Worm (Caenorhabditis elegans) whole organism, young adult: ENCODE data around the gene F11A10.5.

Experiments
- B0035.1 ChIP-seq: sonication (generic microtip); optimal IDR thresholded peaks from 2 replicates; lab custom pipeline; 2016; ENCODE audit warnings: missing genetic modification characterization, mild to moderate bottlenecking, missing compliant biosample characterization, missing genotype, missing genetic modification reagents
- B0336.3 ChIP-seq: fragments of 200-800 bp; sonication (Bioruptor generic); IDR thresholded peaks from 2 replicates; pipeline ENCODE4 v1.3.6; 2022; ENCODE audit warnings: missing genetic modification characterization, missing compliant biosample characterization
- D2030.7 ChIP-seq: fragments of 200-800 bp; sonication (Bioruptor generic); IDR thresholded peaks from 2 replicates; pipeline ENCODE4 v1.3.6; 2022; ENCODE audit warnings: missing genetic modification reagents, missing genetic modification characterization, missing compliant biosample characterization
- F33H1.4 ChIP-seq: fragments of 200-800 bp; sonication (Bioruptor generic); IDR thresholded peaks from 2 replicates; pipeline ENCODE4 v1.3.6; 2022; ENCODE audit warnings: missing genetic modification reagents, missing genetic modification characterization, missing compliant biosample characterization
- F37B4.10 ChIP-seq: fragments of 200-800 bp; sonication (Bioruptor generic); IDR thresholded peaks from 2 replicates; pipeline ENCODE4 v1.3.6; 2022; ENCODE audit warnings: missing genetic modification characterization, missing compliant biosample characterization
- F52B5.7 ChIP-seq: sonication (generic microtip); optimal IDR thresholded peaks from 2 replicates; lab custom pipeline; 2016; ENCODE audit warnings: mild to moderate bottlenecking, missing genetic modification characterization, missing compliant biosample characterization
- F57A8.1 ChIP-seq: fragments of 200-800 bp; sonication (Bioruptor generic); optimal IDR thresholded peaks from 2 replicates; lab custom pipeline; 2018; ENCODE audit warnings: mild to moderate bottlenecking, missing genetic modification characterization, moderate library complexity, missing compliant biosample characterization
- Y53F4B.3 ChIP-seq: fragments of 200-800 bp; sonication (Bioruptor generic); IDR thresholded peaks from 2 replicates; pipeline ENCODE4 v1.3.6; 2022; ENCODE audit warnings: missing genetic modification reagents, missing genetic modification characterization, missing compliant biosample characterization
- Y53G8AR.9 ChIP-seq: fragments of 200-800 bp; sonication (Bioruptor generic); conservative IDR thresholded peaks from 2 replicates; pipeline ENCODE4 v1.3.6; 2022; ENCODE audit warnings: missing genetic modification reagents, missing genetic modification characterization, missing compliant biosample characterization
- aptf-2 ChIP-seq: fragments of 200-800 bp; sonication (Bioruptor generic); conservative IDR thresholded peaks from 2 replicates; pipeline ENCODE4 v1.3.6; 2022; ENCODE audit warnings: missing genetic modification reagents, missing genetic modification characterization, missing compliant biosample characterization
- aptf-3 ChIP-seq: fragments of 200-800 bp; sonication (Bioruptor generic); IDR thresholded peaks from 2 replicates; pipeline ENCODE4 v1.3.6; 2022; ENCODE audit warnings: missing genetic modification characterization, missing compliant biosample characterization
- attf-3 ChIP-seq: fragments of 200-800 bp; sonication (Bioruptor generic); conservative IDR thresholded peaks from 2 replicates; pipeline ENCODE4 v1.3.6; 2022; ENCODE audit warnings: missing genetic modification reagents, missing genetic modification characterization, missing compliant biosample characterization
- attf-5 ChIP-seq: fragments of 200-800 bp; sonication (Bioruptor generic); optimal IDR thresholded peaks from 2 replicates; lab custom pipeline; 2018; ENCODE audit warnings: mild to moderate bottlenecking, missing genetic modification characterization, missing compliant biosample characterization
- attf-6 ChIP-seq: fragments of 200-800 bp; sonication (Bioruptor generic); IDR thresholded peaks from 2 replicates; pipeline ENCODE4 v1.3.6; 2022; ENCODE audit warnings: missing genetic modification reagents, missing genetic modification characterization, missing compliant biosample characterization
- bed-1 ChIP-seq: fragments of 200-800 bp; sonication (Bioruptor generic); IDR thresholded peaks from 2 replicates; pipeline ENCODE4 v1.3.6; 2022; ENCODE audit warnings: missing genetic modification reagents, missing genetic modification characterization, missing compliant biosample characterization
- cebp-2 ChIP-seq: fragments of 200-800 bp; sonication (Bioruptor generic); IDR thresholded peaks from 2 replicates; pipeline ENCODE4 v1.3.6; 2022; ENCODE audit warnings: missing genetic modification characterization, missing compliant biosample characterization
- ceh-100 ChIP-seq: fragments of 200-800 bp; sonication (Bioruptor generic); IDR thresholded peaks from 2 replicates; pipeline ENCODE4 v1.3.6; 2022; ENCODE audit warnings: missing genetic modification reagents, missing genetic modification characterization, missing compliant biosample characterization
- ceh-91 ChIP-seq: fragments of 200-800 bp; sonication (Bioruptor generic); IDR thresholded peaks from 2 replicates; pipeline ENCODE4 v1.3.6; 2022; ENCODE audit warnings: missing genetic modification reagents, missing genetic modification characterization, missing compliant biosample characterization
- chd-7 ChIP-seq: sonication (generic microtip); optimal IDR thresholded peaks from 2 replicates; lab custom pipeline; 2016; ENCODE audit warnings: mild to moderate bottlenecking, missing genetic modification characterization, moderate library complexity, missing compliant biosample characterization
- dox-1 ChIP-seq: fragments of 200-800 bp; sonication (Bioruptor generic); IDR thresholded peaks from 2 replicates; pipeline ENCODE4 v1.3.6; 2022; ENCODE audit warnings: missing genetic modification reagents, missing genetic modification characterization, missing compliant biosample characterization
- let-526 ChIP-seq: fragments of 200-800 bp; sonication (Bioruptor generic); IDR thresholded peaks from 2 replicates; pipeline ENCODE4 v1.3.6; 2022; ENCODE audit warnings: missing genetic modification reagents, missing genetic modification characterization, missing compliant biosample characterization
- lin-35 ChIP-seq, 3 experiments: fragments of 150-350 bp in 2 of 3; sonication (generic microtip) in 1 of 3; optimal IDR thresholded peaks; 2 replicates each; lab custom pipeline; 2014 to 2018; ENCODE audit warnings: missing biosample characterization in 3 of 3, missing genetic modification characterization in 3 of 3, missing genetic modification reagents in 3 of 3
- lin-40 ChIP-seq: sonication (generic microtip); optimal IDR thresholded peaks from 2 replicates; lab custom pipeline; 2016; ENCODE audit warnings: missing genetic modification characterization, mild to moderate bottlenecking, missing compliant biosample characterization, missing genotype, missing genetic modification reagents
- lin-54 ChIP-seq: fragments of 200-800 bp; sonication (Bioruptor generic); optimal IDR thresholded peaks from 2 replicates; lab custom pipeline; 2018; ENCODE audit warnings: mild to moderate bottlenecking, missing genetic modification characterization, missing compliant biosample characterization
- lsl-1 ChIP-seq: fragments of 200-800 bp; sonication (Bioruptor generic); optimal IDR thresholded peaks from 2 replicates; lab custom pipeline; 2018; ENCODE audit warnings: mild to moderate bottlenecking, missing genetic modification characterization, moderate library complexity, missing compliant biosample characterization
- lsy-27 ChIP-seq: sonication (generic microtip); optimal IDR thresholded peaks from 2 replicates; lab custom pipeline; 2017; ENCODE audit warnings: missing genetic modification characterization, mild to moderate bottlenecking, missing compliant biosample characterization, antibody characterized with exemption, missing genotype, borderline replicate concordance; ENCODE audit not compliant: insufficient read depth
- madf-6 ChIP-seq: fragments of 200-800 bp; sonication (Bioruptor generic); IDR thresholded peaks from 2 replicates; pipeline ENCODE4 v1.3.6; 2022; ENCODE audit warnings: missing genetic modification reagents, missing genetic modification characterization, missing compliant biosample characterization
- mcd-1 ChIP-seq: fragments of 200-800 bp; sonication (Bioruptor generic); IDR thresholded peaks from 2 replicates; pipeline ENCODE4 v1.3.6; 2022; ENCODE audit warnings: missing genetic modification reagents, missing genetic modification characterization, missing compliant biosample characterization
- mes-4 ChIP-seq: sonication (generic microtip); optimal IDR thresholded peaks from 2 replicates; lab custom pipeline; 2016; ENCODE audit warnings: missing genotype, missing genetic modification characterization, missing compliant biosample characterization
- nfya-2 ChIP-seq: fragments of 200-800 bp; sonication (Bioruptor generic); IDR thresholded peaks from 2 replicates; pipeline ENCODE4 v1.3.6; 2022; ENCODE audit warnings: missing genetic modification reagents, missing genetic modification characterization, missing compliant biosample characterization
- nfyb-1 ChIP-seq: fragments of 200-800 bp; sonication (Bioruptor generic); IDR thresholded peaks from 2 replicates; pipeline ENCODE4 v1.3.6; 2022; ENCODE audit warnings: missing genetic modification reagents, missing genetic modification characterization, missing compliant biosample characterization
- nhr-179 ChIP-seq: sonication (generic microtip); optimal IDR thresholded peaks from 2 replicates; lab custom pipeline; 2016; ENCODE audit warnings: mild to moderate bottlenecking, missing genetic modification characterization, missing compliant biosample characterization
- nhr-80 ChIP-seq: sonication (generic microtip); optimal IDR thresholded peaks from 2 replicates; lab custom pipeline; 2016; ENCODE audit warnings: missing genetic modification characterization, missing compliant biosample characterization
- rcor-1 ChIP-seq: fragments of 200-800 bp; sonication (Bioruptor generic); IDR thresholded peaks from 2 replicates; pipeline ENCODE4 v1.3.6; 2022; ENCODE audit warnings: missing genetic modification reagents, missing genetic modification characterization, missing compliant biosample characterization
- repo-1 ChIP-seq: sonication (generic microtip); optimal IDR thresholded peaks from 2 replicates; lab custom pipeline; 2017; ENCODE audit warnings: mild to moderate bottlenecking, missing genetic modification characterization, missing compliant biosample characterization
- rpc-1 ChIP-seq, 2 experiments: fragments of 150-350 bp in 1 of 2; sonication (generic microtip) in 1 of 2; optimal IDR thresholded peaks; 2 replicates each; lab custom pipeline; 2014 to 2018; ENCODE audit warnings: missing biosample characterization in 1 of 2, missing genetic modification characterization in 1 of 2, missing genetic modification reagents in 1 of 2, missing genotype in 1 of 2
- sdz-38 ChIP-seq: sonication (generic microtip); optimal IDR thresholded peaks from 2 replicates; lab custom pipeline; 2016; ENCODE audit warnings: missing genotype, missing genetic modification characterization, missing compliant biosample characterization
- sptf-2 ChIP-seq: fragments of 200-800 bp; sonication (Bioruptor generic); optimal IDR thresholded peaks from 2 replicates; lab custom pipeline; 2018; ENCODE audit warnings: mild to moderate bottlenecking, missing genetic modification characterization, missing compliant biosample characterization
- zfh-2 ChIP-seq: fragments of 200-800 bp; sonication (Bioruptor generic); conservative IDR thresholded peaks from 2 replicates; pipeline ENCODE4 v1.3.6; 2022; ENCODE audit warnings: missing genetic modification reagents, missing genetic modification characterization, missing compliant biosample characterization
- ztf-26 ChIP-seq: sonication (generic microtip); optimal IDR thresholded peaks from 2 replicates; lab custom pipeline; 2017; ENCODE audit warnings: missing genetic modification characterization, missing compliant biosample characterization

Gene F11A10.5

DNA sequence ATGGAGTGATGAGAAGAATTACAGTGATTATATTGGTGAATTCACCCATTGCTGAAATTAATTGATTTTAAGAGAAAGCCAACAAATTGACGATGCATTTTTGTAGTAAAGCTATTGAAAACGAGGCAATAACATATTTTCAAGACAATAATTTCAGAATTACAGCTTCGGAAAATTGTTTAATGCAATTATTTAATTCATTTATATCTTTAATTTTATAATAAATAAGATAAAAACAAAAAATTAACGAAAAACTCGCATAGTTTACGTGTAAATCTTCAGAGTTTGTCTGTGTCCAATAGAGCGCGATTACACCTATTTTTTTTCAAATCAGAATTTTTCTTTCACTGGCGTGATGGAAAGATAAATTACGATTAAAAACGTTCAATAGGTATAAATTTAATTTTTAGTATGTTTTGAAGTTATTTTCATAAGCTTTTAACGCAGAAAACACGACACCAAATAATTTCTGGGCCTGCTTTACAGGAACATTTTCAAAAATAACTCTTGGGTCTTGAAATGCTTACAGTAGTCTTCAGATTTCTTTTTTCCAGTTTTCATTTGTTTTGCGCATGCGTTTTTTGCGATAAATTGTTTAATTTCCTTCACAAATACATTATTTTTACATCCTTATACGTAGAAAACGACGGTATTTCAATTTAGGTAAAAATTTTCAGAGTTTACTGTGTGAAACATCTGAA is 15.7 kb upstream of the F11A10.5 start, which contains the start of gene tmed-1:
tmed-1 (minus strand) TSS at position 51 of the 701 bp plus-strand sequence.
- 0 out of 2 replicates have a peak, but pooled peaks have one; percentile 32 for TF ChIP-seq ceh-91
- peak; percentile 66 for TF ChIP-seq lsl-1 (GFP tag; lab: Kevin White, UChicago)
- peak; percentile 42; the same call in 1 of the 2 replicates for TF ChIP-seq madf-6
- TF ChIP-seq F33H1.4, result peak; percentile 62
- no peak for TF ChIP-seq F52B5.7 (tag; lab: Kevin White, UChicago)
- no peak for TF ChIP-seq bed-1

DNA sequence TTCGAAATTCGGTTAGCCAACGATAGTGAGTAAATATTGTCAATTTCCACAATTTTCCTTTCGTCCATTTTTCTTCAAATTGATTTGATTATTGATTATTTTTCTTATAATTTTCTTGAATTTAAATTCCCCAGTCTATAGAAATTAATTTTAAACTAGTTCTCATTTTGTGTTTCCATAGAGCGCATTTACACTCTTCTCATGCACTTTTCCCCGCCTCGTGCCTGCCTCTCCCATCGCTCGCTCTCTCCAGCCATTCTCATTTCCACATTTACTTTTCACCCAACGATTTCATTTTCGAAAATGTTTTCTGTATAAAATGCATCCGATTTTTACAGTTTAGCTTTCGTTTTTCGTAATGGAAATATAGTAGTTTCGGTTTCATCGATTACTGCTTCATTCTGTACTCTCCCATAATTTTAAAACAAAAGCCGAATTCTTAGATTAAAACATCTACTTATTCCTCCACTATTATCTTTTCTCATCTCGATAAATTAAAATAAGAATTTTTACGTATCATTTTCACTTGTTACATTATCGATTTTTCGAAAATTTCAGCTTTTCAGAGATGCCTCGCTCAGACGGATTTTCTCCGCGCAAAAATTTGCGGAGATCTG is 14.9 kb upstream of the F11A10.5 start, which contains the start of gene lex-1:
lex-1 (plus strand) TSS at position 567 of the 617 bp plus-strand sequence.
- TF ChIP-seq rpc-1 (optimal IDR thresholded peaks at IDR 0.05; lab: Kevin White, UChicago), result no peak
- TF ChIP-seq rpc-1 (tag; optimal IDR thresholded peaks at IDR 0.05; lab: Kevin White, UChicago), result no peak
- no peak for TF ChIP-seq sdz-38
- TF ChIP-seq nhr-179 (tag; lab: Kevin White, UChicago), result no peak
- TF ChIP-seq zfh-2 (GFP tag; lab: Robert Waterston, UW), result no peak
- no peak for TF ChIP-seq Y53G8AR.9
- TF ChIP-seq attf-5, result peak; percentile 61
- peak; percentile 71 for TF ChIP-seq mcd-1 (GFP tag; lab: Robert Waterston, UW)
- no peak for TF ChIP-seq repo-1 (tag; lab: Kevin White, UChicago)
- TF ChIP-seq lin-35 (GFP tag; optimal IDR thresholded peaks at IDR 0.05; lab: Kevin White, UChicago), result peak in 1 of 3 experiments; percentile 21
- TF ChIP-seq aptf-3 (GFP tag; lab: Robert Waterston, UW), result no peak
- TF ChIP-seq lin-40 (tag; lab: Kevin White, UChicago), result no peak
- no peak for TF ChIP-seq F57A8.1 (GFP tag; lab: Kevin White, UChicago)
- TF ChIP-seq attf-3 (GFP tag; lab: Robert Waterston, UW), result no peak
- TF ChIP-seq lsy-27, result no peak
- no peak for TF ChIP-seq chd-7
- TF ChIP-seq nfya-2 (GFP tag; lab: Robert Waterston, UW), result no peak
- TF ChIP-seq lin-54 (GFP tag; lab: Kevin White, UChicago), result peak; percentile 26
- no peak for TF ChIP-seq F37B4.10 (GFP tag; lab: Robert Waterston, UW)
- TF ChIP-seq B0336.3, result no peak
- TF ChIP-seq let-526 (GFP tag; lab: Robert Waterston, UW), result no peak

DNA sequence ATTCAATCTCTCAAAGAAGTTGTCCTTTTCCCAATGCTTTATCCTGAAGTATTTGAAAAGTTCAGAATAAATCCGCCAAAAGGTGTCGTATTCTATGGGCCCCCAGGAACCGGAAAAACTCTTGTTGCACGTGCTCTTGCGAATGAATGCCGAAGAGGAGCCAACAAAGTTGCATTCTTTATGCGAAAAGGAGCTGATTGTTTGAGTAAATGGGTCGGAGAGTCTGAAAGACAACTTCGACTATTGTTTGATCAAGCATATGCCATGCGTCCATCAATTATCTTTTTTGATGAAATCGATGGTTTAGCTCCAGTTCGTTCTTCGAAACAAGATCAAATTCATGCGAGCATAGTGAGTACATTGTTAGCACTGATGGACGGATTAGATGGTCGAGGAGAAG is 13.1 kb upstream of the F11A10.5 start:
- TF ChIP-seq nfyb-1 (no peak), ztf-26 (tag; lab: Kevin White, UChicago) (no peak), let-526 (GFP tag; lab: Robert Waterston, UW) (no peak), aptf-2 (no peak), attf-6 (GFP tag; lab: Robert Waterston, UW) (no peak), lsy-27 (no peak), B0035.1 (no peak), nhr-179 (tag; lab: Kevin White, UChicago) (no peak), mes-4 (tag; lab: Kevin White, UChicago) (no peak), dox-1 (no peak), D2030.7 (GFP tag; lab: Robert Waterston, UW) (no peak), rcor-1 (no peak), nhr-80 (no peak), lsl-1 (GFP tag; lab: Kevin White, UChicago) (no peak), sptf-2 (GFP tag; lab: Kevin White, UChicago) (no peak), cebp-2 (no peak), Y53F4B.3 (GFP tag; lab: Robert Waterston, UW) (no peak), ceh-100 (GFP tag; lab: Robert Waterston, UW) (no peak)
- TF ChIP-seq, all 124 proteins: peak for 0
